Fruit fly (Drosophila melanogaster) whole organism, wandering third instar larva: ENCODE data around the gene CG31388.

Experiments
- CG32264 ChIP-seq: fragments of 200-800 bp; sonication (Bioruptor generic); optimal IDR thresholded peaks from 2 replicates; lab custom pipeline; 2016; ENCODE audit warnings: missing biosample characterization, missing genetic modification characterization
- Hr78 ChIP-seq: fragments of >200 bp; optimal IDR thresholded peaks from 2 replicates; lab custom pipeline; 2017; ENCODE audit warnings: missing biosample characterization, missing genetic modification characterization
- Jra ChIP-seq: sonication (Bioruptor generic); optimal IDR thresholded peaks from 2 replicates; lab custom pipeline; 2016; ENCODE audit warnings: missing biosample characterization, missing genetic modification characterization
- N ChIP-seq: fragments of >200 bp; optimal IDR thresholded peaks from 2 replicates; lab custom pipeline; 2018; ENCODE audit warnings: missing biosample characterization, missing external identifiers, missing genetic modification characterization
- OdsH ChIP-seq: fragments of 200-800 bp; sonication (Bioruptor generic); optimal IDR thresholded peaks from 2 replicates; lab custom pipeline; 2016; ENCODE audit warnings: missing biosample characterization, mild to moderate bottlenecking, missing genetic modification characterization
- dsf ChIP-seq: sonication (Bioruptor generic); optimal IDR thresholded peaks from 2 replicates; lab custom pipeline; 2016; ENCODE audit warnings: missing biosample characterization, missing genetic modification characterization, borderline replicate concordance
- foxo ChIP-seq, 2 experiments: fragments of 200-800 bp; sonication (Bioruptor generic); optimal IDR thresholded peaks; 2 replicates in 1 of 2; 3 replicates in 1 of 2; lab custom pipeline; 2016 to 2017; ENCODE audit warnings: missing biosample characterization in 2 of 2, missing genetic modification characterization in 2 of 2
- lola ChIP-seq: fragments of >200 bp; optimal IDR thresholded peaks from 2 replicates; lab custom pipeline; 2017; ENCODE audit warnings: missing biosample characterization, missing genetic modification characterization
- pan ChIP-seq: fragments of >200 bp; optimal IDR thresholded peaks from 2 replicates; lab custom pipeline; 2017
- psq ChIP-seq: fragments of 200-800 bp; sonication (Bioruptor generic); optimal IDR thresholded peaks from 3 replicates; lab custom pipeline; 2017; ENCODE audit warnings: missing biosample characterization, mild to moderate bottlenecking, missing genetic modification characterization, moderate library complexity
- sage ChIP-seq: fragments of 200-800 bp; sonication (Bioruptor generic); optimal IDR thresholded peaks from 2 replicates; lab custom pipeline; 2016; ENCODE audit warnings: missing biosample characterization, mild to moderate bottlenecking, missing genetic modification characterization
- sv ChIP-seq: fragments of 200-800 bp; sonication (Bioruptor generic); optimal IDR thresholded peaks from 3 replicates; lab custom pipeline; 2016; ENCODE audit warnings: missing biosample characterization, missing genetic modification characterization
- woc ChIP-seq: sonication (Bioruptor generic); optimal IDR thresholded peaks from 2 replicates; lab custom pipeline; 2016; ENCODE audit warnings: missing biosample characterization, mild to moderate bottlenecking, missing genetic modification characterization

DNA sequence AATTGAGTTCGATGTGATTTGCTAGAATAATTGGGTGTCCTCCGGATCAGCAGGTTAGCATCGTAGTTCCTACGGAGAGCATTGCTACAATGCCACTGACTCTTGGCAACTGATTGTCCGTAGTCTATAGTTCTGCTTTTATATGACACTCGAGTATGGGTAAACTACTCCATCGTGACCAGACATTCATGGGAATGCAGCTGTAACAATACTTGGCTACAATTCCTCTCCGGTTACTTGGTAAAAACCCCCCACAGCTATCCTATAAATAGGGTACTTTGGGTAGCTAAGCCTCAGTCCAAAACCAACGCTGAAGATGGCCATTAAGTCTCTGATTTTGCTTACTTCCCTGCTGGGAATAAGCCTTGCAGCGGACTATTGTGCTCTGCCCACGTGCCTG, 12.4 kb upstream of the CG31388 start, which contains the start of gene scpr-C:
- TF ChIP-seq woc (GFP tag; lab: Kevin White, UChicago) (no peak), psq (GFP tag; lab: Kevin White, UChicago) (no peak), Jra (GFP tag; lab: Kevin White, UChicago) (no peak), sv (GFP tag; lab: Kevin White, UChicago) (no peak), Hr78 (GFP tag; lab: Kevin White, UChicago) (no peak), lola (GFP tag; lab: Kevin White, UChicago) (no peak), pan (lab: Kevin White, UChicago) (no peak), dsf (GFP tag; lab: Kevin White, UChicago) (no peak), CG32264 (GFP tag; lab: Kevin White, UChicago) (no peak), OdsH (no peak), N (GFP tag; lab: Kevin White, UChicago) (no peak), foxo (GFP tag; optimal IDR thresholded peaks at IDR 0.05; lab: Kevin White, UChicago) (no peak), sage (GFP tag; lab: Kevin White, UChicago) (no peak)
